Fruit fly (Drosophila melanogaster) whole organism, embryonic: ENCODE measurements around the gene CG9903.

Experiments used
- CG1024 ChIP-seq: fragments of 200-800 bp; sonication (Bioruptor generic); IDR thresholded peaks from 2 replicates; pipeline ENCODE4 v1.3.6; 2022; ENCODE audit warnings: missing biosample characterization, missing genetic modification characterization
- CG10267 ChIP-seq: fragments of 200-800 bp; sonication (Bioruptor generic); optimal IDR thresholded peaks from 2 replicates; lab custom pipeline; 2018; ENCODE audit warnings: missing biosample characterization, mild to moderate bottlenecking, missing genetic modification characterization, moderate library complexity
- CG10565 ChIP-seq: fragments of 200-800 bp; sonication (Bioruptor generic); optimal IDR thresholded peaks from 3 replicates; lab custom pipeline; 2016; ENCODE audit warnings: missing biosample characterization, mild to moderate bottlenecking, missing genetic modification characterization
- CG11696 ChIP-seq: fragments of 200-800 bp; sonication (Bioruptor generic); IDR thresholded peaks from 2 replicates; pipeline ENCODE4 v1.3.6; 2022; ENCODE audit warnings: missing biosample characterization, missing genetic modification characterization
- CG1233 ChIP-seq: fragments of 200-800 bp; sonication (Bioruptor generic); optimal IDR thresholded peaks from 4 replicates; lab custom pipeline; 2018; ENCODE audit warnings: missing biosample characterization, mild to moderate bottlenecking, missing genetic modification characterization
- CG12391 ChIP-seq: fragments of 200-800 bp; sonication (Bioruptor generic); optimal IDR thresholded peaks from 3 replicates; lab custom pipeline; 2018; ENCODE audit warnings: missing biosample characterization, mild to moderate bottlenecking, missing genetic modification characterization, moderate library complexity
- CG14860 ChIP-seq: fragments of 200-800 bp; sonication (Bioruptor generic); IDR thresholded peaks from 3 replicates; pipeline ENCODE4 v1.3.6; 2022; ENCODE audit warnings: missing biosample characterization, missing genetic modification characterization; ENCODE audit not compliant: partially characterized antibody
- CG15696 ChIP-seq: fragments of 200-800 bp; sonication (Bioruptor generic); optimal IDR thresholded peaks from 2 replicates; lab custom pipeline; 2019; ENCODE audit warnings: missing biosample characterization, mild to moderate bottlenecking, missing genetic modification characterization, moderate library complexity
- CG16813 ChIP-seq: fragments of 200-800 bp; sonication (Bioruptor generic); IDR thresholded peaks from 3 replicates; pipeline ENCODE4 v1.3.6; 2022; ENCODE audit warnings: missing biosample characterization, missing genetic modification characterization; ENCODE audit not compliant: partially characterized antibody
- CG17802 ChIP-seq: fragments of 200-800 bp; sonication (Bioruptor generic); optimal IDR thresholded peaks from 2 replicates; lab custom pipeline; 2018; ENCODE audit warnings: missing biosample characterization, mild to moderate bottlenecking, missing genetic modification characterization, moderate library complexity
- CG1792 ChIP-seq: fragments of 200-800 bp; sonication (Bioruptor generic); optimal IDR thresholded peaks from 2 replicates; lab custom pipeline; 2016; ENCODE audit warnings: missing biosample characterization, missing genetic modification characterization
- CG32532 ChIP-seq: fragments of 200-800 bp; sonication (Bioruptor generic); IDR thresholded peaks from 2 replicates; pipeline ENCODE4 v1.3.6; 2022; ENCODE audit warnings: missing biosample characterization, missing genetic modification characterization
- CG33557 ChIP-seq: fragments of 200-800 bp; sonication (Bioruptor generic); optimal IDR thresholded peaks from 2 replicates; lab custom pipeline; 2019; ENCODE audit warnings: missing biosample characterization, mild to moderate bottlenecking, missing genetic modification characterization, moderate library complexity
- CG4424 ChIP-seq: fragments of 200-800 bp; sonication (Bioruptor generic); optimal IDR thresholded peaks from 3 replicates; lab custom pipeline; 2016; ENCODE audit warnings: missing biosample characterization, missing genetic modification characterization
- CG4707 ChIP-seq: fragments of 200-800 bp; sonication (Bioruptor generic); optimal IDR thresholded peaks from 2 replicates; lab custom pipeline; 2018; ENCODE audit warnings: missing biosample characterization, mild to moderate bottlenecking, missing genetic modification characterization, moderate library complexity
- CG6689 ChIP-seq: fragments of 200-800 bp; sonication (Bioruptor generic); IDR thresholded peaks from 2 replicates; pipeline ENCODE4 v1.3.6; 2022; ENCODE audit warnings: missing biosample characterization, missing genetic modification characterization
- CG6765 ChIP-seq: fragments of 200-800 bp; sonication (Bioruptor generic); optimal IDR thresholded peaks from 3 replicates; lab custom pipeline; 2017; ENCODE audit warnings: missing biosample characterization, mild to moderate bottlenecking, missing genetic modification characterization
- CG7963 ChIP-seq: fragments of 200-800 bp; sonication (Bioruptor generic); IDR thresholded peaks from 3 replicates; pipeline ENCODE4 v1.3.6; 2022; ENCODE audit warnings: missing biosample characterization, missing genetic modification characterization; ENCODE audit not compliant: partially characterized antibody
- CG7987 ChIP-seq: fragments of 200-800 bp; sonication (Bioruptor generic); optimal IDR thresholded peaks from 2 replicates; lab custom pipeline; 2018; ENCODE audit warnings: missing biosample characterization, mild to moderate bottlenecking, missing genetic modification characterization, moderate library complexity
- CG8359 ChIP-seq: fragments of 200-800 bp; sonication (Bioruptor generic); optimal IDR thresholded peaks from 2 replicates; lab custom pipeline; 2017; ENCODE audit warnings: missing biosample characterization, mild to moderate bottlenecking, missing genetic modification characterization, borderline replicate concordance
- CG9817 ChIP-seq: fragments of 200-800 bp; sonication (Bioruptor generic); optimal IDR thresholded peaks from 2 replicates; lab custom pipeline; 2018; ENCODE audit warnings: missing biosample characterization, mild to moderate bottlenecking, missing genetic modification characterization, moderate library complexity
- Dek ChIP-seq: fragments of 200-800 bp; sonication (Bioruptor generic); optimal IDR thresholded peaks from 3 replicates; lab custom pipeline; 2019; ENCODE audit warnings: missing biosample characterization, mild to moderate bottlenecking, missing genetic modification characterization, moderate library complexity
- ERR ChIP-seq: fragments of 200-800 bp; sonication (Bioruptor generic); optimal IDR thresholded peaks from 2 replicates; lab custom pipeline; 2016; ENCODE audit warnings: missing biosample characterization, missing genetic modification characterization
- Hr3 ChIP-seq: fragments of 200-800 bp; sonication (Bioruptor generic); optimal IDR thresholded peaks from 3 replicates; lab custom pipeline; 2016; ENCODE audit warnings: missing biosample characterization, missing genetic modification characterization
- Rfx ChIP-seq: fragments of 200-800 bp; sonication (Bioruptor generic); IDR thresholded peaks from 2 replicates; pipeline ENCODE4 v1.3.6; 2022; ENCODE audit warnings: missing biosample characterization, missing genetic modification characterization
- Scr ChIP-seq: fragments of 200-800 bp; sonication (Bioruptor generic); IDR thresholded peaks from 2 replicates; pipeline ENCODE4 v1.3.6; 2022; ENCODE audit warnings: missing biosample characterization, missing genetic modification characterization; ENCODE audit not compliant: partially characterized antibody
- Usf ChIP-seq: fragments of 200-800 bp; sonication (Bioruptor generic); optimal IDR thresholded peaks from 2 replicates; lab custom pipeline; 2017; ENCODE audit warnings: missing genotype, missing biosample characterization, missing genetic modification characterization
- YL-1 ChIP-seq: fragments of 200-800 bp; sonication (Bioruptor generic); optimal IDR thresholded peaks from 3 replicates; lab custom pipeline; 2017; ENCODE audit warnings: missing biosample characterization, mild to moderate bottlenecking, missing genetic modification characterization
- al ChIP-seq: fragments of 200-800 bp; sonication (Bioruptor generic); IDR thresholded peaks from 2 replicates; pipeline ENCODE4 v1.3.6; 2022; ENCODE audit warnings: missing biosample characterization, missing genetic modification characterization
- en ChIP-seq: fragments of 200-800 bp; sonication (Bioruptor generic); optimal IDR thresholded peaks from 2 replicates; lab custom pipeline; 2016; ENCODE audit warnings: missing biosample characterization, missing genetic modification characterization
- eve ChIP-seq, 2 experiments: fragments of >200 bp; optimal IDR thresholded peaks; 2 replicates each; lab custom pipeline; 2017; ENCODE audit warnings: missing biosample characterization in 2 of 2, missing genetic modification characterization in 2 of 2
- gfzf ChIP-seq: fragments of 200-800 bp; sonication (Bioruptor generic); optimal IDR thresholded peaks from 2 replicates; lab custom pipeline; 2016; ENCODE audit warnings: missing biosample characterization, mild to moderate bottlenecking, missing genetic modification characterization, moderate library complexity
- grn ChIP-seq: fragments of 200-800 bp; sonication (Bioruptor generic); optimal IDR thresholded peaks from 3 replicates; lab custom pipeline; 2017; ENCODE audit warnings: missing biosample characterization, missing genetic modification characterization
- kay ChIP-seq: fragments of 200-800 bp; sonication (Bioruptor generic); optimal IDR thresholded peaks from 2 replicates; lab custom pipeline; 2016; ENCODE audit warnings: missing biosample characterization, missing genetic modification characterization
- ken ChIP-seq: fragments of 200-800 bp; sonication (Bioruptor generic); IDR thresholded peaks from 3 replicates; pipeline ENCODE4 v1.3.6; 2022; ENCODE audit warnings: missing biosample characterization, missing genetic modification characterization
- lbe ChIP-seq: fragments of 200-800 bp; sonication (Bioruptor generic); optimal IDR thresholded peaks from 2 replicates; lab custom pipeline; 2016; ENCODE audit warnings: missing biosample characterization, mild to moderate bottlenecking, missing genetic modification characterization
- lmd ChIP-seq: fragments of 200-800 bp; sonication (Bioruptor generic); IDR thresholded peaks from 2 replicates; pipeline ENCODE4 v1.3.6; 2022; ENCODE audit warnings: missing biosample characterization, missing genetic modification characterization
- mld ChIP-seq: fragments of 200-800 bp; sonication (Bioruptor generic); IDR thresholded peaks from 3 replicates; pipeline ENCODE4 v1.3.6; 2022; ENCODE audit warnings: missing biosample characterization, missing genetic modification characterization; ENCODE audit not compliant: partially characterized antibody
- nerfin-2 ChIP-seq: fragments of 200-800 bp; sonication (Bioruptor generic); IDR thresholded peaks from 2 replicates; pipeline ENCODE4 v1.3.6; 2022; ENCODE audit warnings: missing biosample characterization, missing genetic modification characterization; ENCODE audit not compliant: partially characterized antibody
- nmo ChIP-seq: fragments of 200-800 bp; sonication (Bioruptor generic); optimal IDR thresholded peaks from 2 replicates; lab custom pipeline; 2018; ENCODE audit warnings: missing biosample characterization, mild to moderate bottlenecking, missing genetic modification characterization, moderate library complexity
- p53 ChIP-seq: fragments of 200-800 bp; sonication (Bioruptor generic); optimal IDR thresholded peaks from 2 replicates; lab custom pipeline; 2016; ENCODE audit warnings: missing biosample characterization, missing genetic modification characterization
- prd ChIP-seq, 3 experiments: fragments of >200 bp in 2 of 3; fragments of 200-800 bp in 1 of 3; sonication (Bioruptor generic) in 1 of 3; optimal IDR thresholded peaks in 2 of 3; IDR thresholded peaks in 1 of 3; 2 replicates in 2 of 3; 3 replicates in 1 of 3; pipeline versions ENCODE4 v1.3.6 to Lab custom; 2017 to 2022; ENCODE audit warnings: missing biosample characterization in 1 of 3, missing genetic modification characterization in 1 of 3
- sens ChIP-seq: fragments of 200-800 bp; sonication (Bioruptor generic); peaks from one replicate; lab custom pipeline; 2016; ENCODE audit warnings: missing biosample characterization, missing genetic modification characterization
- sna ChIP-seq: fragments of 200-800 bp; sonication (Bioruptor generic); IDR thresholded peaks from 2 replicates; pipeline ENCODE4 v1.3.6; 2022; ENCODE audit warnings: missing biosample characterization, missing genetic modification characterization; ENCODE audit not compliant: partially characterized antibody
- stwl ChIP-seq: fragments of 200-800 bp; sonication (Bioruptor generic); optimal IDR thresholded peaks from 3 replicates; lab custom pipeline; 2018; ENCODE audit warnings: missing biosample characterization, mild to moderate bottlenecking, missing genetic modification characterization, moderate library complexity
- unc-4 ChIP-seq: fragments of 200-800 bp; sonication (Bioruptor generic); IDR thresholded peaks from 2 replicates; pipeline ENCODE4 v1.3.6; 2022; ENCODE audit warnings: missing biosample characterization, missing genetic modification characterization; ENCODE audit not compliant: partially characterized antibody

The CG9903 gene

DNA sequence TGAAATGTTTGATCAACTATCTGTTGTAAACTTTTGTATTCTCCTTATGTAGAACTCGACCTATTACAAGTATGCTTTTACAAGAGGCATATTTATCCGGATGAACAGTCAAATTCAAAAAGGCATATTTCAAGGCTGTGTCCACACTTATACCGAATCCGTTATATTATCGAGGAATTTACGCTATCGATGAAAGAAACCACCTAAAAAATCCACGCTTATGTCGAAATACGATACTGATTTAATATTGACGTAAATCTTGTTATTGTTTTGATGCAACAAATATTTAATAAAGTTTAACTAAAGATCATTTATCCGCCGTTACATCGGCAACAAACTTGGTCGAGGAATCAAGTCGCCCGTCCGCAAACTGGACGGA lies 47.0 kb upstream of the CG9903 start, which contains the start of gene CG13014 (continued):
- TF ChIP-seq stwl (tag; lab: Kevin White, UChicago) (peak; percentile 7), sna (GFP tag; lab: Robert Waterston, UW) (peak; percentile 40)

DNA sequence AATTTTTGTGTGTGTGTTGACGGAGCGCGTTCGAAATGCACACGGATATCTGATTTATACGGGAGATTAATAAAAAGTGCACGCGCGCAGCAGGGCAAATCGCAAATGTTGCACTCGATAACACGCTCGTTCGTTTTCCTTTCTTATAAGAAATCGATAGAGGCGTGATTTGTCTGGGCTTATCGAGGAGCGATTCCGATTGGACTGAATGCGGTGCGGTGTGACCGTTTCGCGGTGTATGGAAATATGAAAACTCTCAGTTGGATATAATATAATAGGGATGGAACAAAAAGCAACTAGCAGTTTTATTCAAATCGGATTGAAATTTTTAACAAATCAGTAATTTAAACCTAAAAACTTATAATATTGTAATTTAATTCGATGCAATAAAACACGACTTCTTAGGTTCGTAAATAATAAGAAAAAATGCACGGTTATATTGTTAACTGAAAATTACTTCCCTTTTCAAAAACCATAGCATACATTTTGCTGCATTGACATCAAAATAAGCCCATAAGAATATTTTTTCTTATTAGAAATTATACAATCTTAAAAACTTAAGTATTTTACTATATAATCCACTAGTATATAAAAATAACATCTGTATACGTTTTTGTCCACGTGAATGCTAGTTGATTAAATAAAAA lies 46.5 kb upstream of the CG9903 start, which contains the start of gene CanA-14F:
TSS of gene CanA-14F (minus strand) at position 152 of the 647 bp plus-strand sequence.
- no peak for TF ChIP-seq CG4707 (GFP tag; lab: Kevin White, UChicago)
- TF ChIP-seq eve (GFP tag; optimal IDR thresholded peaks at IDR 0.05; lab: Kevin White, UChicago), result no peak
- no peak for TF ChIP-seq Hr3 (GFP tag; lab: Kevin White, UChicago)
- TF ChIP-seq CG10565 (GFP tag; lab: Kevin White, UChicago), result no peak
- TF ChIP-seq nmo (GFP tag; lab: Kevin White, UChicago), result no peak
- no peak for TF ChIP-seq CG1233 (GFP tag; lab: Kevin White, UChicago)
- no peak for TF ChIP-seq CG17802 (tag; lab: Kevin White, UChicago)
- TF ChIP-seq CG14860 (GFP tag; lab: Robert Waterston, UW), result peak; percentile 68
- TF ChIP-seq CG1024 (GFP tag; lab: Robert Waterston, UW), result no peak
- no peak for TF ChIP-seq CG7987 (GFP tag; lab: Kevin White, UChicago)
- peak; percentile 52 for TF ChIP-seq Scr (GFP tag; lab: Robert Waterston, UW)
- no peak for TF ChIP-seq lbe (GFP tag; lab: Kevin White, UChicago)
- TF ChIP-seq CG4424 (GFP tag; lab: Kevin White, UChicago), result no peak
- TF ChIP-seq CG8359 (GFP tag; lab: Kevin White, UChicago), result no peak
- TF ChIP-seq unc-4, result peak; percentile 52; the same call in 1 of the 2 replicates
- TF ChIP-seq YL-1, result no peak
- TF ChIP-seq ERR (GFP tag; lab: Kevin White, UChicago), result no peak
- no peak for TF ChIP-seq Usf (GFP tag; lab: Kevin White, UChicago)
- peak; percentile 27 for TF ChIP-seq sens
- TF ChIP-seq p53 (GFP tag; lab: Kevin White, UChicago), result no peak
- no peak for TF ChIP-seq CG6689 (GFP tag; lab: Robert Waterston, UW)
- TF ChIP-seq grn (GFP tag; lab: Kevin White, UChicago), result no peak
- TF ChIP-seq ken (GFP tag; lab: Robert Waterston, UW), result no peak
- no peak for TF ChIP-seq CG10267
- TF ChIP-seq CG16813 (GFP tag; lab: Robert Waterston, UW), result peak; percentile 54; the same call in 2 of the 3 replicates
- peak; percentile 53 for TF ChIP-seq gfzf (GFP tag; lab: Kevin White, UChicago)
- TF ChIP-seq mld (GFP tag; lab: Robert Waterston, UW), result peak; percentile 65; the same call in 1 of the 3 replicates
- no peak for TF ChIP-seq lmd
- TF ChIP-seq Dek (tag; lab: Kevin White, UChicago), result peak; percentile 5
- TF ChIP-seq kay (GFP tag; lab: Kevin White, UChicago), result no peak
- 0 out of 2 replicates have a peak, but pooled peaks have one; percentile 5 for TF ChIP-seq al
- TF ChIP-seq nerfin-2, result peak; percentile 61
- TF ChIP-seq prd (optimal IDR thresholded peaks at IDR 0.05; lab: Kevin White, UChicago), result no peak
- TF ChIP-seq prd (GFP tag; IDR thresholded peaks at IDR 0.05; lab: Robert Waterston, UW), result no peak
- TF ChIP-seq CG32532 (GFP tag; lab: Robert Waterston, UW), result peak; percentile 24; the same call in 1 of the 2 replicates
- no peak for TF ChIP-seq en
- TF ChIP-seq CG33557 (GFP tag; lab: Kevin White, UChicago), result no peak
- 0 out of 3 replicates have a peak, but pooled peaks have one; percentile 25 for TF ChIP-seq CG7963 (GFP tag; lab: Robert Waterston, UW)
- TF ChIP-seq CG15696, result no peak
- TF ChIP-seq CG6765 (GFP tag; lab: Kevin White, UChicago), result no peak
- 0 out of 2 replicates have a peak, but pooled peaks have one; percentile 15 for TF ChIP-seq Rfx (GFP tag; lab: Robert Waterston, UW)
- TF ChIP-seq CG9817 (tag; lab: Kevin White, UChicago), result peak; percentile 42
- TF ChIP-seq CG11696 (GFP tag; lab: Robert Waterston, UW), result no peak
- no peak for TF ChIP-seq CG1792 (GFP tag; lab: Kevin White, UChicago)
- no peak for TF ChIP-seq CG12391 (tag; lab: Kevin White, UChicago)
